Worm (Caenorhabditis elegans): ENCODE data around the gene B0228.1.

Gene B0228.1

ce11 chrII:7783467-7783959, 28.4 kb downstream of the B0228.1 start, which contains the start of gene skr-17:
Gene skr-17, plus strand, starts transcription at chrII:7783517.
- no peak for TF ChIP-seq nhr-90 (tag; optimal IDR thresholded peaks at IDR 0.05; ENCODE audit: poor library complexity)
- no peak for TF ChIP-seq mdl-1 (tag; optimal IDR thresholded peaks at IDR 0.05)
- no peak for TF ChIP-seq lin-13 (GFP tag; optimal IDR thresholded peaks at IDR 0.05)
- TF ChIP-seq pag-3 (tag; optimal IDR thresholded peaks at IDR 0.05; ENCODE audit: borderline replicate concordance, insufficient read depth), result no peak
- no peak for TF ChIP-seq lin-15B (tag; optimal IDR thresholded peaks at IDR 0.05)
- peak in 1 of 3 experiments; percentile 33 for TF ChIP-seq dpl-1 (GFP tag; optimal IDR thresholded peaks at IDR 0.05)
- TF ChIP-seq jun-1 (tag; optimal IDR thresholded peaks at IDR 0.05), result no peak
- no peak for TF ChIP-seq fos-1 (tag; optimal IDR thresholded peaks at IDR 0.05)
- TF ChIP-seq aly-2 (tag; optimal IDR thresholded peaks at IDR 0.05), result no peak
- no peak for TF ChIP-seq vab-15 (tag; optimal IDR thresholded peaks at IDR 0.05)
- no peak for TF ChIP-seq xbp-1 (tag; optimal IDR thresholded peaks at IDR 0.05)
- TF ChIP-seq fkh-8 (tag; optimal IDR thresholded peaks at IDR 0.05), result no peak
- no peak for TF ChIP-seq swsn-7 (tag; optimal IDR thresholded peaks at IDR 0.05)
- peak; percentile 18 to 59 for TF ChIP-seq efl-1 (optimal IDR thresholded peaks at IDR 0.05)
- TF ChIP-seq efl-1 (GFP tag; optimal IDR thresholded peaks at IDR 0.05 in 1 of 2), result peak in 1 of 2 experiments; percentile 23
- no peak for TF ChIP-seq zag-1 (tag; optimal IDR thresholded peaks at IDR 0.05)
- TF ChIP-seq sup-37 (GFP tag; optimal IDR thresholded peaks at IDR 0.05), result no peak
- no peak for TF ChIP-seq nhr-12 (tag; optimal IDR thresholded peaks at IDR 0.05)
- TF ChIP-seq irx-1 (tag; optimal IDR thresholded peaks at IDR 0.05), result no peak

ce11 chrII:7789605-7790004, 34.5 kb downstream of the B0228.1 start:
- no peak for TF ChIP-seq ceh-88 (GFP tag; IDR thresholded peaks at IDR 0.05)
- TF ChIP-seq efl-3 (GFP tag; optimal IDR thresholded peaks at IDR 0.05), result no peak
- TF ChIP-seq unc-130 (tag; optimal IDR thresholded peaks at IDR 0.05), result no peak
- TF ChIP-seq lin-39 (tag; optimal IDR thresholded peaks at IDR 0.05), result no peak
- no peak for TF ChIP-seq fkh-8 (tag; optimal IDR thresholded peaks at IDR 0.05)
- no peak for TF ChIP-seq snpc-4 (tag; optimal IDR thresholded peaks at IDR 0.05)
- peak in 1 of 6 experiments; percentile 63 for TF ChIP-seq elt-3 (tag; optimal IDR thresholded peaks at IDR 0.05)
- TF ChIP-seq unc-86 (tag; optimal IDR thresholded peaks at IDR 0.05), result no peak
- peak; percentile 31 for TF ChIP-seq lin-14 (GFP tag; optimal IDR thresholded peaks at IDR 0.05)
- TF ChIP-seq nhr-85 (tag), result peak; percentile 75
- no peak for TF ChIP-seq elt-2 (tag; optimal IDR thresholded peaks at IDR 0.05)
- no peak for TF ChIP-seq jun-1 (tag; optimal IDR thresholded peaks at IDR 0.05)
- no peak for TF ChIP-seq zag-1 (tag; optimal IDR thresholded peaks at IDR 0.05)
- no peak for TF ChIP-seq alr-1 (tag; optimal IDR thresholded peaks at IDR 0.05; ENCODE audit: borderline replicate concordance)
- no peak for TF ChIP-seq skn-1 (tag; optimal IDR thresholded peaks at IDR 0.05)
- TF ChIP-seq nhr-71 (tag; optimal IDR thresholded peaks at IDR 0.05), result peak; percentile 14
- TF ChIP-seq ztf-11 (tag; optimal IDR thresholded peaks at IDR 0.05), result no peak
- TF ChIP-seq mef-2 (tag; optimal IDR thresholded peaks at IDR 0.05), result no peak
- no peak for TF ChIP-seq C34B4.2 (tag; optimal IDR thresholded peaks at IDR 0.05)
- TF ChIP-seq lsy-2 (tag; optimal IDR thresholded peaks at IDR 0.05), result no peak
- TF ChIP-seq swsn-7 (tag; optimal IDR thresholded peaks at IDR 0.05), result no peak
- TF ChIP-seq zip-4 (GFP tag; optimal IDR thresholded peaks at IDR 0.05), result no peak
- TF ChIP-seq mdl-1 (tag; optimal IDR thresholded peaks at IDR 0.05), result no peak
- no peak for TF ChIP-seq Y116A8C.19 (tag; optimal IDR thresholded peaks at IDR 0.05; ENCODE audit: borderline replicate concordance)
- no peak for TF ChIP-seq nhr-84 (tag; optimal IDR thresholded peaks at IDR 0.05)
- TF ChIP-seq tlp-1 (tag; optimal IDR thresholded peaks at IDR 0.05), result no peak
